Fruit fly (Drosophila melanogaster): ENCODE measurements around the gene Sfmbt.

- no peak for TF ChIP-seq CG2202 (tag; optimal IDR thresholded peaks at IDR 0.05)
- no peak for TF ChIP-seq gro (GFP tag; optimal IDR thresholded peaks at IDR 0.05)
- no peak for TF ChIP-seq CG8478 (optimal IDR thresholded peaks at IDR 0.05)
- no peak for TF ChIP-seq lola (GFP tag; optimal IDR thresholded peaks at IDR 0.05)
- TF ChIP-seq CG11560 (tag; IDR thresholded peaks at IDR 0.05): no peak
- TF ChIP-seq BtbVII (GFP tag; optimal IDR thresholded peaks at IDR 0.05): no peak
- no peak for TF ChIP-seq cato (GFP tag; optimal IDR thresholded peaks at IDR 0.05; ENCODE audit: borderline replicate concordance)
- TF ChIP-seq CG6683 (GFP tag; optimal IDR thresholded peaks at IDR 0.05): no peak
- no peak for TF ChIP-seq CG4404 (GFP tag; IDR thresholded peaks at IDR 0.05)
- no peak for TF ChIP-seq sens-2 (GFP tag; IDR thresholded peaks at IDR 0.05)
- TF ChIP-seq Max (GFP tag; optimal IDR thresholded peaks at IDR 0.05): no peak
- no peak for TF ChIP-seq ttk (GFP tag; IDR thresholded peaks at IDR 0.05)
These were observed 40.7 kb downstream of the Sfmbt start for dm6 chr2L:13135929-13136328.
